Worm (Caenorhabditis elegans): Measurements from ENCODE around the gene C50C3.1.
A peak's percentile ranks its signal among the peaks of the same experiment; 100 is the strongest.

Gene C50C3.1

DNA sequence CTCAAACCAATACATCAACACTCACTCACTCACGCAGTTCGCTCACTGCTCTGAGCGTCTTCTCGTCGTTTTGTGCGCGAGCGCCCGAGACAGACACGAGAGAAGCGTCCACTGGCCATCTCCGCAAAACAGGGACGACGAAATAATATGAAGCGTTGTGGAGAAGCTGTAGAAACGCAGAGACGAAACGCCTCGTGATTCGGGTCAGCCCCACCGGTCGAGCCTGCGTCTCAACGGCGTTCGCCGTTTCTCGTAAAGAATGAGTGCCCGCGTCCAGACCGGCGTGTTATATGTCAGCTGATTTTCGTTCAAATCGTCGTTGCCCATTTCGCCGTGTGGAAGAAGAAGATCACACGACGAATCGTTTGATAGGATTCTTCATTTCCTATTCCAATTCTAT, 35.7 kb downstream of the C50C3.1 start, which contains the start of gene fbxl-1:
TSS of gene fbxl-1 (plus strand) at position 320 of the 400 bp plus-strand sequence.
- TF ChIP-seq lsy-2 (tag; optimal IDR thresholded peaks at IDR 0.05) (peak in 1 of 2 experiments; percentile 88), sma-3 (GFP tag; optimal IDR thresholded peaks at IDR 0.05) (peak; percentile 53), nhr-129 (tag; optimal IDR thresholded peaks at IDR 0.05) (peak; percentile 91), ztf-4 (tag; optimal IDR thresholded peaks at IDR 0.05) (peak; percentile 38), blmp-1 (tag; optimal IDR thresholded peaks at IDR 0.05; ENCODE audit: insufficient read depth) (no peak), mab-5 (tag; optimal IDR thresholded peaks at IDR 0.05) (peak; percentile 57), nhr-25 (tag; optimal IDR thresholded peaks at IDR 0.05) (peak; percentile 54), mdl-1 (tag; optimal IDR thresholded peaks at IDR 0.05) (peak; percentile 78 to 92), nhr-21 (tag; optimal IDR thresholded peaks at IDR 0.05) (peak; percentile 66), snpc-4 (tag; optimal IDR thresholded peaks at IDR 0.05) (peak; percentile 64), dmd-4 (tag; optimal IDR thresholded peaks at IDR 0.05) (no peak), lin-11 (tag; optimal IDR thresholded peaks at IDR 0.05) (peak; percentile 92), crh-2 (tag; optimal IDR thresholded peaks at IDR 0.05) (peak; percentile 75), zag-1 (tag; optimal IDR thresholded peaks at IDR 0.05) (peak; percentile 66), Y55F3AM.14 (GFP tag; optimal IDR thresholded peaks at IDR 0.05) (peak; percentile 71), ceh-82 (tag; optimal IDR thresholded peaks at IDR 0.05) (no peak), C34F6.9 (tag; optimal IDR thresholded peaks at IDR 0.05) (peak; percentile 96), F13H6.1 (tag; optimal IDR thresholded peaks at IDR 0.05) (peak; percentile 87), nhr-6 (tag; optimal IDR thresholded peaks at IDR 0.05) (peak; percentile 18), lin-39 (tag; optimal IDR thresholded peaks at IDR 0.05) (no peak), R02D3.7 (tag; optimal IDR thresholded peaks at IDR 0.05) (no peak), sem-4 (tag; optimal IDR thresholded peaks at IDR 0.05) (peak; percentile 88), ztf-1 (GFP tag; conservative IDR thresholded peaks at IDR 0.05) (no peak), gmeb-1 (tag; optimal IDR thresholded peaks at IDR 0.05) (peak; percentile 44), lin-13 (GFP tag; optimal IDR thresholded peaks at IDR 0.05) (peak; percentile 51), mbf-1 (tag; optimal IDR thresholded peaks at IDR 0.05) (no peak), unc-39 (tag; optimal IDR thresholded peaks at IDR 0.05) (no peak), unc-55 (GFP tag; optimal IDR thresholded peaks at IDR 0.05) (peak; percentile 76), egl-27 (tag; optimal IDR thresholded peaks at IDR 0.05) (peak; percentile 30), fos-1 (tag; optimal IDR thresholded peaks at IDR 0.05) (peak; percentile 70), ama-1 (optimal IDR thresholded peaks at IDR 0.05) (no peak), nhr-237 (tag; optimal IDR thresholded peaks at IDR 0.05) (no peak), sma-9 (GFP tag; optimal IDR thresholded peaks at IDR 0.05) (peak; percentile 86), sma-9 (tag; optimal IDR thresholded peaks at IDR 0.05) (no peak), nhr-11 (tag; optimal IDR thresholded peaks at IDR 0.05) (no peak)

DNA sequence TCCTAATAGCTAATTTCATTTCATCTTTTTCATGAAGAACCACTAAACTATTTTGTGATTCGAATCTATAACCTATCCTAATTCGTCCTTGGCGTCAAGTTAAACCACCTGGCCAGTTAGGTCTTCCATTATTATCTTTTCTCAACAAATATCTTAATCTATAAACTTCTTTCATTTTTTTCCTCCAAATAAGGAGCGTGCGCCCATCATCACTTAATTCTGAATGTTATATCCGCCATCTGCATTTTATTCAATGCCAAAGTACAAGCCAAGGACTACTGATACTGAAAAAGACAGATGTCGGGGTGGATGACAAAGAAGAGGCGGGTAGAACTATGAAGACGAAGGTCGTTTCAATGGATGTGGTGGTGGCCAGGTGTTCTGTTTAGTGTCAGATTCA, 37.1 kb downstream of the C50C3.1 start:
- TF ChIP-seq gmeb-1 (tag; optimal IDR thresholded peaks at IDR 0.05), result no peak
- TF ChIP-seq nhr-237 (tag; optimal IDR thresholded peaks at IDR 0.05), result no peak
- TF ChIP-seq nhr-25 (tag; optimal IDR thresholded peaks at IDR 0.05), result peak; percentile 44

DNA sequence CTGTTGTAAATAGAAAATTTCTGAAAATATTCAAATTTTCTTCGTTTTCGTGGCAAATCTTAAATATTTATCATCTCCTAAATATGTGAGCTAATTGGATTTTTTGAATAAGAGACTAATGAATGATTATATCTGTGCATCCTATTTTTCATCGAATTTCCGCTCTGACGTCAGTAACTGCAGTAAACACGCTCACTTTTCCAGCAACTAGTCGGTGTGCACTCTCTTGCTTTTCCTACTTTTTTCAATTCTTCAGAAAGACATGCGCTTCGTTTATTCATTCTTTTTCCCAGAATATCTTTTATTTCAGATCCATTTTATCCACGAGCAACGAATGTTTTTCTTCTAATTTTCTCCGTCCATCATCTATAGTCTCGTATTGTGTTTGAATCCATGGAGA, 37.7 kb downstream of the C50C3.1 start:
- TF ChIP-seq crh-2 (tag; optimal IDR thresholded peaks at IDR 0.05), result peak; percentile 42
- TF ChIP-seq lin-11 (tag; optimal IDR thresholded peaks at IDR 0.05), result no peak
- no peak for TF ChIP-seq mbf-1 (tag; optimal IDR thresholded peaks at IDR 0.05)
- TF ChIP-seq nhr-6 (tag; optimal IDR thresholded peaks at IDR 0.05), result peak; percentile 41
- TF ChIP-seq C34F6.9 (tag; optimal IDR thresholded peaks at IDR 0.05), result peak; percentile 48
- peak; percentile 2 for TF ChIP-seq nhr-129 (tag; optimal IDR thresholded peaks at IDR 0.05)
- TF ChIP-seq lsy-2 (tag; optimal IDR thresholded peaks at IDR 0.05), result peak in 1 of 2 experiments; percentile 57
- peak; percentile 8 for TF ChIP-seq sma-9 (GFP tag; optimal IDR thresholded peaks at IDR 0.05)
- TF ChIP-seq sma-9 (tag; optimal IDR thresholded peaks at IDR 0.05), result no peak

DNA sequence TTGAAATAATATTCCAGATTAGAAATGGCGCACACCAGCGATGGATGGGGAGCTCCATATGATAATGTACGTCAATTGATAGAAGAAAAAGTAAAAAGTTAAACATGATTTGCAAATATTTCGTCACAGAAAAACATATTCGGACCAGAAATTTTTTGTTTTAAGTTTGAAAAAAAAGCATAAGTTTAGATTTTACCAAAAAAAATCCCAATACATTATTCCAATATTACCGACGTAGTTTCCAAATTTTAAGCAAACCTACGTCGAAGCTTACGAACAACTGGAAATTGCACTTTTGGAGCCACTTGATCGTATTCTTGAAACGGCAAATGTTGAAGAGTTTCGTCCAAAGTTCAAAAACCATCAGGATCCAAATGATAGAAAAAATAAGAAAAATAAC, 40.8 kb downstream of the C50C3.1 start, which contains the start of gene henn-1:
TSS of gene henn-1 (plus strand) at position 18 of the 400 bp plus-strand sequence.
- TF ChIP-seq lin-11 (tag; optimal IDR thresholded peaks at IDR 0.05) (no peak), mdl-1 (tag; optimal IDR thresholded peaks at IDR 0.05) (no peak), nhr-6 (tag; optimal IDR thresholded peaks at IDR 0.05) (no peak), fos-1 (tag; optimal IDR thresholded peaks at IDR 0.05) (no peak), crh-2 (tag; optimal IDR thresholded peaks at IDR 0.05) (no peak), zag-1 (tag; optimal IDR thresholded peaks at IDR 0.05) (no peak), gmeb-1 (tag; optimal IDR thresholded peaks at IDR 0.05) (no peak), R02D3.7 (tag; optimal IDR thresholded peaks at IDR 0.05) (no peak), nhr-10 (tag; optimal IDR thresholded peaks at IDR 0.05) (no peak), lsy-2 (tag; optimal IDR thresholded peaks at IDR 0.05) (no peak), F13H6.1 (tag; optimal IDR thresholded peaks at IDR 0.05) (no peak), lin-39 (tag; optimal IDR thresholded peaks at IDR 0.05) (no peak), ama-1 (optimal IDR thresholded peaks at IDR 0.05) (no peak)
